Worm (Caenorhabditis elegans) whole organism, L4 larva: ENCODE data around the gene F39B3.3.
"Not testable (repeated sequence)": the region's sequence is repeated elsewhere in the genome, so short reads cannot be mapped to it uniquely, and the experiment has no call there.

Experiments
- D1046.2 ChIP-seq: fragments of 200-800 bp; sonication (Bioruptor generic); IDR thresholded peaks from 2 replicates; pipeline ENCODE4 v1.3.6; 2022; ENCODE audit warnings: missing genetic modification characterization, missing compliant biosample characterization
- T20F7.1 ChIP-seq: fragments of 200-800 bp; sonication (Bioruptor generic); optimal IDR thresholded peaks from 2 replicates; lab custom pipeline; 2018; ENCODE audit warnings: mild to moderate bottlenecking, missing genetic modification characterization, missing compliant biosample characterization
- T26A8.4 ChIP-seq: fragments of 200-800 bp; sonication (Bioruptor generic); IDR thresholded peaks from 2 replicates; pipeline ENCODE4 v1.3.6; 2022; ENCODE audit warnings: missing genetic modification characterization, missing compliant biosample characterization
- Y105C5A.15 ChIP-seq: fragments of 200-800 bp; sonication (Bioruptor generic); IDR thresholded peaks from 2 replicates; pipeline ENCODE4 v1.3.6; 2022; ENCODE audit warnings: missing genetic modification characterization, missing compliant biosample characterization
- Y48G9A.11 ChIP-seq: fragments of 200-800 bp; sonication (Bioruptor generic); IDR thresholded peaks from 2 replicates; pipeline ENCODE4 v1.3.6; 2022; ENCODE audit warnings: missing genetic modification reagents, missing genetic modification characterization, missing compliant biosample characterization
- aha-1 ChIP-seq: fragments of 150-350 bp; peaks from one replicate; lab custom pipeline; 2014; ENCODE audit warnings: missing biosample characterization, missing genetic modification characterization
- ama-1 ChIP-seq: fragments of 150-350 bp; optimal IDR thresholded peaks from 2 replicates; lab custom pipeline; 2014; ENCODE audit warnings: inconsistent platforms, mixed read lengths
- ceh-20 ChIP-seq: fragments of 200-800 bp; sonication (Bioruptor generic); IDR thresholded peaks from 2 replicates; pipeline ENCODE4 v1.3.6; 2022; ENCODE audit warnings: missing genetic modification reagents, missing genetic modification characterization, missing compliant biosample characterization
- ceh-62 ChIP-seq: sonication (generic microtip); optimal IDR thresholded peaks from 2 replicates; lab custom pipeline; 2017; ENCODE audit warnings: missing biosample characterization, missing genetic modification characterization
- daf-16 ChIP-seq, 3 experiments: sonication (generic microtip); optimal IDR thresholded peaks; 2 replicates each; lab custom pipeline; 2016 to 2017; ENCODE audit warnings: missing genetic modification characterization in 3 of 3, missing genetic modification reagents in 3 of 3, mild to moderate bottlenecking in 2 of 3, missing compliant biosample characterization in 2 of 3, missing biosample characterization in 1 of 3, moderate library complexity in 1 of 3
- daf-19 ChIP-seq: fragments of 200-800 bp; sonication (Bioruptor generic); conservative IDR thresholded peaks from 2 replicates; pipeline ENCODE4 v1.3.6; 2022; ENCODE audit warnings: missing genetic modification characterization, missing compliant biosample characterization
- dmd-8 ChIP-seq: fragments of 200-800 bp; sonication (Bioruptor generic); IDR thresholded peaks from 2 replicates; pipeline ENCODE4 v1.3.6; 2022; ENCODE audit warnings: missing genetic modification characterization, missing compliant biosample characterization
- dmd-9 ChIP-seq: fragments of 200-800 bp; sonication (Bioruptor generic); IDR thresholded peaks from 2 replicates; pipeline ENCODE4 v1.3.6; 2022; ENCODE audit warnings: missing genetic modification reagents, missing genetic modification characterization, missing compliant biosample characterization
- gei-8 ChIP-seq: fragments of 200-800 bp; sonication (Bioruptor generic); optimal IDR thresholded peaks from 2 replicates; lab custom pipeline; 2018; ENCODE audit warnings: mild to moderate bottlenecking, missing genetic modification characterization, missing compliant biosample characterization
- hlh-11 ChIP-seq: fragments of 200-800 bp; sonication (Bioruptor generic); optimal IDR thresholded peaks from 2 replicates; lab custom pipeline; 2018; ENCODE audit warnings: mild to moderate bottlenecking, missing genetic modification characterization, missing compliant biosample characterization
- jun-1 ChIP-seq: fragments of 150-350 bp; optimal IDR thresholded peaks from 2 replicates; lab custom pipeline; 2014; ENCODE audit warnings: missing biosample characterization, missing genetic modification reagents, missing genetic modification characterization
- lim-7 ChIP-seq: fragments of 200-800 bp; sonication (Bioruptor generic); IDR thresholded peaks from 2 replicates; pipeline ENCODE4 v1.3.6; 2022; ENCODE audit warnings: missing genetic modification characterization, missing compliant biosample characterization
- lin-1 ChIP-seq: fragments of 200-800 bp; sonication (Bioruptor generic); IDR thresholded peaks from 2 replicates; pipeline ENCODE4 v1.3.6; 2022; ENCODE audit warnings: missing genetic modification reagents, missing genetic modification characterization, missing compliant biosample characterization
- lin-15B ChIP-seq: fragments of 150-350 bp; sonication (generic microtip); optimal IDR thresholded peaks from 3 replicates; lab custom pipeline; 2014; ENCODE audit warnings: missing biosample characterization, missing genetic modification characterization
- lsy-2 ChIP-seq, 2 experiments: fragments of 150-350 bp in 1 of 2; sonication (generic microtip) in 1 of 2; optimal IDR thresholded peaks; 2 replicates each; lab custom pipeline; 2014 to 2017; ENCODE audit warnings: missing biosample characterization in 2 of 2, missing genetic modification characterization in 2 of 2
- madf-5 ChIP-seq, 2 experiments: fragments of 200-800 bp; sonication (Bioruptor generic); IDR thresholded peaks; 2 replicates each; pipeline ENCODE4 v1.3.6; 2022; ENCODE audit warnings: missing compliant biosample characterization in 2 of 2, missing genetic modification characterization in 2 of 2
- mdl-1 ChIP-seq, 2 experiments: fragments of 150-350 bp in 1 of 2; sonication (generic microtip) in 1 of 2; optimal IDR thresholded peaks; 2 replicates each; lab custom pipeline; 2014 to 2017; ENCODE audit warnings: missing biosample characterization in 2 of 2, missing genetic modification characterization in 2 of 2
- mdt-29 ChIP-seq: fragments of 200-800 bp; sonication (Bioruptor generic); IDR thresholded peaks from 2 replicates; pipeline ENCODE4 v1.3.6; 2022; ENCODE audit warnings: missing genetic modification reagents, missing genetic modification characterization, missing compliant biosample characterization
- mxl-2 ChIP-seq: fragments of 200-800 bp; sonication (Bioruptor generic); conservative IDR thresholded peaks from 2 replicates; pipeline ENCODE4 v1.3.6; 2022; ENCODE audit warnings: missing genetic modification reagents, missing genetic modification characterization, missing compliant biosample characterization
- mxl-3 ChIP-seq: fragments of 200-800 bp; sonication (Bioruptor generic); optimal IDR thresholded peaks from 2 replicates; lab custom pipeline; 2018; ENCODE audit warnings: mild to moderate bottlenecking, missing genetic modification characterization, missing compliant biosample characterization
- nhr-25 ChIP-seq: sonication (generic microtip); optimal IDR thresholded peaks from 2 replicates; lab custom pipeline; 2017; ENCODE audit warnings: missing genetic modification characterization, mild to moderate bottlenecking, missing compliant biosample characterization, antibody characterized with exemption, moderate library complexity, borderline replicate concordance; ENCODE audit not compliant: insufficient read depth
- nhr-28 ChIP-seq: fragments of 150-350 bp; optimal IDR thresholded peaks from 2 replicates; lab custom pipeline; 2014; ENCODE audit warnings: missing biosample characterization, missing genetic modification characterization
- nhr-41 ChIP-seq: fragments of 200-800 bp; sonication (Bioruptor generic); IDR thresholded peaks from 2 replicates; pipeline ENCODE4 v1.3.6; 2022; ENCODE audit warnings: missing genetic modification reagents, missing genetic modification characterization, missing compliant biosample characterization
- nhr-48 ChIP-seq: sonication (generic microtip); optimal IDR thresholded peaks from 2 replicates; lab custom pipeline; 2016; ENCODE audit warnings: mild to moderate bottlenecking, missing genetic modification characterization, missing compliant biosample characterization
- pha-4 ChIP-seq, 2 experiments: fragments of 150-350 bp in 1 of 2; fragments of 200-800 bp in 1 of 2; sonication (Bioruptor generic) in 1 of 2; IDR thresholded peaks in 1 of 2; optimal IDR thresholded peaks in 1 of 2; 2 replicates each; pipeline versions ENCODE4 v1.3.6 to Lab custom; 2014 to 2022; ENCODE audit warnings: missing genetic modification characterization in 2 of 2, missing genetic modification reagents in 2 of 2, missing biosample characterization in 1 of 2, missing compliant biosample characterization in 1 of 2
- sdz-12 ChIP-seq: fragments of 200-800 bp; sonication (Bioruptor generic); optimal IDR thresholded peaks from 2 replicates; lab custom pipeline; 2018; ENCODE audit warnings: mild to moderate bottlenecking, missing genetic modification characterization, missing compliant biosample characterization
- set-16 ChIP-seq: fragments of 200-800 bp; sonication (Bioruptor generic); IDR thresholded peaks from 2 replicates; pipeline ENCODE4 v1.3.6; 2022; ENCODE audit warnings: missing genetic modification reagents, missing genetic modification characterization, missing compliant biosample characterization
- skn-1 ChIP-seq: fragments of 150-350 bp; optimal IDR thresholded peaks from 2 replicates; lab custom pipeline; 2014; ENCODE audit warnings: missing biosample characterization, missing genetic modification characterization
- spr-1 ChIP-seq: sonication (generic microtip); optimal IDR thresholded peaks from 2 replicates; lab custom pipeline; 2016; ENCODE audit warnings: mild to moderate bottlenecking, missing genetic modification characterization, missing compliant biosample characterization
- tag-97 ChIP-seq: fragments of 200-800 bp; sonication (Bioruptor generic); IDR thresholded peaks from 2 replicates; pipeline ENCODE4 v1.3.6; 2022; ENCODE audit warnings: missing genetic modification characterization, missing compliant biosample characterization
- tra-1 ChIP-seq: fragments of 200-800 bp; sonication (Bioruptor generic); IDR thresholded peaks from 2 replicates; pipeline ENCODE4 v1.3.6; 2022; ENCODE audit warnings: missing genetic modification reagents, missing genetic modification characterization, missing compliant biosample characterization
- unc-39 ChIP-seq: sonication (generic microtip); optimal IDR thresholded peaks from 2 replicates; lab custom pipeline; 2017; ENCODE audit warnings: missing biosample characterization, missing genetic modification characterization
- unc-62 ChIP-seq, 3 experiments: fragments of 150-350 bp in 1 of 3; sonication (generic microtip); optimal IDR thresholded peaks in 2 of 3; peaks in 1 of 3; 1 replicate in 1 of 3; 2 replicates in 2 of 3; lab custom pipeline; 2014 to 2017; ENCODE audit warnings: missing biosample characterization in 3 of 3, missing genetic modification characterization in 3 of 3, missing genetic modification reagents in 3 of 3, missing genotype in 1 of 3
- vab-7 ChIP-seq: fragments of 200-800 bp; sonication (Bioruptor generic); IDR thresholded peaks from 2 replicates; pipeline ENCODE4 v1.3.6; 2022; ENCODE audit warnings: missing genetic modification reagents, missing genetic modification characterization, missing compliant biosample characterization
- zfp-2 ChIP-seq: sonication (generic microtip); optimal IDR thresholded peaks from 2 replicates; lab custom pipeline; 2016; ENCODE audit warnings: mild to moderate bottlenecking, missing genetic modification characterization, missing compliant biosample characterization
- ztf-7 ChIP-seq: fragments of 150-350 bp; optimal IDR thresholded peaks from 2 replicates; lab custom pipeline; 2014; ENCODE audit warnings: missing biosample characterization, missing genetic modification characterization

F39B3.3 gene

DNA sequence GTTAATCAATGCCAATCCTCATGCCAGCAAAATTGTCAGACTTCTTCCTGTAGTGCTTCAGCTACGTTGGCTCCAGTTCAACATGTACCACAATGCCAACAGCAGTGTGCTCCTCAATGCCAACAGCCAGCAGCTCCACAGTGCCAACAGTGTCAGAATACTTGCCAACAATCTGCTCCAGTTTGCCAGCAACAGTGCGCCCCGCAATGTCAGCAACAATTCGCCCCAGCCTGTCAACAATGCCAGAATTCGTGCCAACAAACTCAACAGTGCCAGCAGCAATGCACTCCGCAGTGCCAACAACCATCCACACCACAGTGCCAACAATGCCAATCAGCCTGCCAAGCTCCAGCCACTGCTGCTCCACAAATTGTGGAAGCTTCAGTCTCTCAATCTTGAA, 25.1 kb downstream of the F39B3.3 start:
- TF ChIP-seq set-16 (GFP tag; lab: Robert Waterston, UW) (peak; percentile 11; the same call in 1 of the 2 replicates), zfp-2 (tag; lab: Kevin White, UChicago) (no peak), T20F7.1 (GFP tag; lab: Kevin White, UChicago) (no peak), unc-62 (GFP tag; optimal IDR thresholded peaks at IDR 0.05 in 1 of 2; lab: Kevin White, UChicago) (peak in 1 of 2 experiments; percentile 39), unc-62 (tag; optimal IDR thresholded peaks at IDR 0.05; lab: Kevin White, UChicago) (no peak), Y48G9A.11 (GFP tag; lab: Robert Waterston, UW) (no peak), aha-1 (tag; lab: Kevin White, UChicago) (peak; percentile 88), hlh-11 (tag; lab: Kevin White, UChicago) (no peak), pha-4 (GFP tag; IDR thresholded peaks at IDR 0.05; lab: Robert Waterston, UW) (no peak), pha-4 (tag; optimal IDR thresholded peaks at IDR 0.05; lab: Kevin White, UChicago) (no peak), T26A8.4 (GFP tag; lab: Robert Waterston, UW) (no peak), sdz-12 (GFP tag; lab: Kevin White, UChicago) (no peak), lsy-2 (tag; optimal IDR thresholded peaks at IDR 0.05; lab: Kevin White, UChicago) (no peak)

DNA sequence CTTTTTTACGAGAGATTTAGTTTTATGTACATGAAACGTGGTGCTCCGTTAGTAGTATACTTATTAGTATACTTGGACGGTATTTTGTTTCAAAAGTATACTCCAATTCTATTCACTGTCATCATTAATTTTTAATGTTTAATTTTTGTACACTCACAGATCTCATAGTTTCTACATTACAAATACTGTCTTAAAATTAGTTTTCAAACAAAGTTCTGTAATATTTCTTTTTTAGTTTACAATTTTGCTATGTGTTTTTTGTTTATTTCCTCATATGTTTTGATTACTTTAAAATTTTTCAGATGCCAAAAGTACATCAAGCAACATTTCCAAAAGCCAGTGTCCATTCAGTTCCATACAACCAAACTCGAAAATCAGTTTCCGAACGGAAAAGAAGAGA, 28.2 kb downstream of the F39B3.3 start, which contains the start of gene hlh-28:
TSS of gene hlh-28 (plus strand) at position 301 of the 400 bp plus-strand sequence.
- TF ChIP-seq skn-1 (tag; lab: Kevin White, UChicago); sdz-12 (GFP tag; lab: Kevin White, UChicago); mdl-1 (tag; optimal IDR thresholded peaks at IDR 0.05; lab: Kevin White, UChicago): not testable (repeated sequence)

DNA sequence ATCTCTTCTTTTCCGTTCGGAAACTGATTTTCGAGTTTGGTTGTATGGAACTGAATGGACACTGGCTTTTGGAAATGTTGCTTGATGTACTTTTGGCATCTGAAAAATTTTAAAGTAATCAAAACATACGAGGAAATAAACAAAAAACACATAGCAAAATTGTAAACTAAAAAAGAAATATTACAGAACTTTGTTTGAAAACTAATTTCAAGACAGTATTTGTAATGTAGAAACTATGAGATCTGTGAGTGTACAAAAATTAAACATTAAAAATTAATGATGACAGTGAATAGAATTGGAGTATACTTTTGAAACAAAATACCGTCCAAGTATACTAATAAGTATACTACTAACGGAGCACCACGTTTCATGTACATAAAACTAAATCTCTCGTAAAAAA, 30.4 kb downstream of the F39B3.3 start, which contains the start of gene hlh-29:
TSS of gene hlh-29 (minus strand) at position 101 of the 400 bp plus-strand sequence.
- not testable (repeated sequence) for TF ChIP-seq madf-5 (GFP tag; IDR thresholded peaks at IDR 0.05; lab: Robert Waterston, UW); dmd-9 (GFP tag; lab: Robert Waterston, UW); mxl-2 (GFP tag; lab: Robert Waterston, UW)

DNA sequence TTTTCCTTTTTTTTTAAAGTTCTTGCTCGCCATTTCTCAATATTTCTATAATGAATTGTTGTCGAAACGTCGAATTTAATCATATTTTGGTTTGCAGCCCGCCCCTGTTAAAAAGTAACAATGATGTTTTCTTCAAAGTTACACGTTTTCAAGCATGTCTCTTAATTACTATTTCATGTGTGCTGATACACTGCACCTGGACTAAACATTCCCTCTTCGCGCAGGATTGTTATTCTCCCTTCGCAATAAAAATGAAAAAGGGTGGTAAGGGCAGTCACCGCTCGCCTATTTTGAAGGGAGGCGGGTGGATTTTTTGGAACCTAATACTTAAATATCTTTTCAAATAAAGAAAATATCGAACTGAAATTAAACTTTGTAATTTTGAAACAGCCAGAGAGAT, 33.4 kb downstream of the F39B3.3 start:
- TF ChIP-seq tra-1 (no peak), jun-1 (tag; lab: Kevin White, UChicago) (no peak), ceh-62 (no peak), nhr-41 (no peak), hlh-11 (tag; lab: Kevin White, UChicago) (peak; percentile 39), daf-16 (GFP tag; optimal IDR thresholded peaks at IDR 0.05; lab: Kevin White, UChicago) (peak in 1 of 2 experiments; percentile 39), daf-16 (tag; optimal IDR thresholded peaks at IDR 0.05; lab: Kevin White, UChicago) (no peak), mdt-29 (no peak), gei-8 (GFP tag; lab: Kevin White, UChicago) (no peak), mxl-3 (peak; percentile 20), aha-1 (tag; lab: Kevin White, UChicago) (peak; percentile 20), dmd-9 (GFP tag; lab: Robert Waterston, UW) (no peak), spr-1 (tag; lab: Kevin White, UChicago) (peak; percentile 62), nhr-28 (peak; percentile 43), nhr-48 (peak; percentile 42), lin-15B (tag; lab: Kevin White, UChicago) (no peak), unc-39 (tag; lab: Kevin White, UChicago) (no peak), ama-1 (lab: Kevin White, UChicago) (no peak), zfp-2 (tag; lab: Kevin White, UChicago) (no peak), daf-19 (GFP tag; lab: Robert Waterston, UW) (0 out of 2 replicates have a peak, but pooled peaks have one; percentile 45), lsy-2 (tag; optimal IDR thresholded peaks at IDR 0.05; lab: Kevin White, UChicago) (no peak), T26A8.4 (GFP tag; lab: Robert Waterston, UW) (peak; percentile 83), mdl-1 (tag; optimal IDR thresholded peaks at IDR 0.05; lab: Kevin White, UChicago) (peak in 1 of 2 experiments; percentile 21), Y48G9A.11 (GFP tag; lab: Robert Waterston, UW) (no peak), ceh-20 (GFP tag; lab: Robert Waterston, UW) (peak; percentile 65; the same call in 1 of the 2 replicates), lin-1 (0 out of 2 replicates have a peak, but pooled peaks have one; percentile 28), ztf-7 (tag; lab: Kevin White, UChicago) (no peak), D1046.2 (GFP tag; lab: Robert Waterston, UW) (no peak), nhr-25 (no peak), lim-7 (no peak), Y105C5A.15 (GFP tag; lab: Robert Waterston, UW) (no peak), vab-7 (GFP tag; lab: Robert Waterston, UW) (peak; percentile 74), sdz-12 (GFP tag; lab: Kevin White, UChicago) (no peak), dmd-8 (GFP tag; lab: Robert Waterston, UW) (no peak), tag-97 (GFP tag; lab: Robert Waterston, UW) (no peak)
